Fruit fly (Drosophila melanogaster) whole organism, embryonic: ENCODE data around the gene CG43165.
A peak's percentile ranks its signal among the peaks of the same experiment; 100 is the strongest.

ENCODE experiments used
- B-H2 ChIP-seq: fragments of 200-800 bp; sonication (Bioruptor generic); optimal IDR thresholded peaks from 2 replicates; lab custom pipeline; 2018; ENCODE audit warnings: missing biosample characterization, mild to moderate bottlenecking, missing genetic modification characterization
- CG10366 ChIP-seq: fragments of 200-800 bp; sonication (Bioruptor generic); IDR thresholded peaks from 2 replicates; pipeline ENCODE4 v1.3.6; 2022; ENCODE audit warnings: missing biosample characterization, missing genetic modification characterization
- CG10462 ChIP-seq: fragments of 200-800 bp; sonication (Bioruptor generic); optimal IDR thresholded peaks from 2 replicates; lab custom pipeline; 2016; ENCODE audit warnings: missing biosample characterization, missing genetic modification characterization
- CG11398 ChIP-seq: fragments of 200-800 bp; sonication (Bioruptor generic); optimal IDR thresholded peaks from 2 replicates; lab custom pipeline; 2016; ENCODE audit warnings: missing biosample characterization, missing genetic modification characterization
- CG14014 ChIP-seq: fragments of 200-800 bp; sonication (Bioruptor generic); IDR thresholded peaks from 2 replicates; pipeline ENCODE4 v1.3.6; 2022; ENCODE audit warnings: missing biosample characterization, missing genetic modification characterization
- CG15011 ChIP-seq: fragments of 200-800 bp; sonication (Bioruptor generic); optimal IDR thresholded peaks from 3 replicates; lab custom pipeline; 2018; ENCODE audit warnings: missing biosample characterization, mild to moderate bottlenecking, missing genetic modification characterization
- CG1602 ChIP-seq: fragments of 200-800 bp; sonication (Bioruptor generic); optimal IDR thresholded peaks from 3 replicates; lab custom pipeline; 2016; ENCODE audit warnings: missing biosample characterization, missing genetic modification characterization
- CG30403 ChIP-seq: fragments of 200-800 bp; sonication (Bioruptor generic); optimal IDR thresholded peaks from 3 replicates; lab custom pipeline; 2016; ENCODE audit warnings: missing biosample characterization, missing genetic modification characterization
- CG32532 ChIP-seq: fragments of 200-800 bp; sonication (Bioruptor generic); IDR thresholded peaks from 2 replicates; pipeline ENCODE4 v1.3.6; 2022; ENCODE audit warnings: missing biosample characterization, missing genetic modification characterization
- CG34224 ChIP-seq: fragments of 200-800 bp; sonication (Bioruptor generic); IDR thresholded peaks from 3 replicates; pipeline ENCODE4 v1.3.6; 2022; ENCODE audit warnings: missing biosample characterization, missing genetic modification characterization; ENCODE audit not compliant: partially characterized antibody
- CG34422 ChIP-seq: fragments of 200-800 bp; sonication (Bioruptor generic); IDR thresholded peaks from 3 replicates; pipeline ENCODE4 v1.3.6; 2022; ENCODE audit warnings: missing biosample characterization, missing genetic modification characterization
- CG3726 ChIP-seq: fragments of 200-800 bp; sonication (Bioruptor generic); IDR thresholded peaks from 3 replicates; pipeline ENCODE4, ENCODE4 v1.3.6; 2022; ENCODE audit warnings: missing biosample characterization, missing genetic modification characterization
- CG3838 ChIP-seq: fragments of 200-800 bp; sonication (Bioruptor generic); optimal IDR thresholded peaks from 3 replicates; lab custom pipeline; 2016; ENCODE audit warnings: missing biosample characterization, missing genetic modification characterization
- CG3847 ChIP-seq: fragments of 200-800 bp; sonication (Bioruptor generic); IDR thresholded peaks from 2 replicates; pipeline ENCODE4 v1.3.6; 2022; ENCODE audit warnings: missing biosample characterization, missing genetic modification characterization
- CG4707 ChIP-seq: fragments of 200-800 bp; sonication (Bioruptor generic); optimal IDR thresholded peaks from 2 replicates; lab custom pipeline; 2018; ENCODE audit warnings: missing biosample characterization, mild to moderate bottlenecking, missing genetic modification characterization, moderate library complexity
- CG8359 ChIP-seq: fragments of 200-800 bp; sonication (Bioruptor generic); optimal IDR thresholded peaks from 2 replicates; lab custom pipeline; 2017; ENCODE audit warnings: missing biosample characterization, mild to moderate bottlenecking, missing genetic modification characterization, borderline replicate concordance
- CG9727 ChIP-seq: fragments of 200-800 bp; sonication (Bioruptor generic); optimal IDR thresholded peaks from 3 replicates; lab custom pipeline; 2017; ENCODE audit warnings: missing biosample characterization, mild to moderate bottlenecking, missing genetic modification characterization
- Chrac-16 ChIP-seq: fragments of 200-800 bp; sonication (Bioruptor generic); optimal IDR thresholded peaks from 3 replicates; lab custom pipeline; 2016; ENCODE audit warnings: missing biosample characterization, missing genetic modification characterization
- Dip3 ChIP-seq: fragments of 200-800 bp; sonication (Bioruptor generic); optimal IDR thresholded peaks from 3 replicates; lab custom pipeline; 2016; ENCODE audit warnings: missing biosample characterization, missing genetic modification characterization
- Doc3 ChIP-seq: fragments of 200-800 bp; sonication (Bioruptor generic); IDR thresholded peaks from 3 replicates; pipeline ENCODE4 v1.3.6; 2022; ENCODE audit warnings: missing biosample characterization, missing genetic modification characterization; ENCODE audit not compliant: partially characterized antibody
- Drgx ChIP-seq: fragments of 200-800 bp; sonication (Bioruptor generic); IDR thresholded peaks from 2 replicates; pipeline ENCODE4 v1.3.6; 2022; ENCODE audit warnings: missing biosample characterization, missing genetic modification characterization
- Fer1 ChIP-seq: fragments of 200-800 bp; sonication (Bioruptor generic); optimal IDR thresholded peaks from 2 replicates; lab custom pipeline; 2017; ENCODE audit warnings: missing biosample characterization, mild to moderate bottlenecking, missing genetic modification characterization
- Hr78 ChIP-seq, 2 experiments: fragments of 200-800 bp in 1 of 2; fragments of >200 bp in 1 of 2; sonication (Bioruptor generic) in 1 of 2; optimal IDR thresholded peaks; 2 replicates each; lab custom pipeline; 2017 to 2019; ENCODE audit warnings: missing biosample characterization in 2 of 2, missing genetic modification characterization in 2 of 2, mild to moderate bottlenecking in 1 of 2, moderate library complexity in 1 of 2
- Hsf ChIP-seq: fragments of 200-800 bp; sonication (Bioruptor generic); optimal IDR thresholded peaks from 3 replicates; lab custom pipeline; 2016; ENCODE audit warnings: missing biosample characterization, missing genetic modification characterization
- Mad ChIP-seq: fragments of 200-800 bp; sonication (Bioruptor generic); optimal IDR thresholded peaks from 2 replicates; lab custom pipeline; 2016; ENCODE audit warnings: missing biosample characterization, missing genetic modification characterization
- Ptx1 ChIP-seq: fragments of 200-800 bp; sonication (Bioruptor generic); IDR thresholded peaks from 2 replicates; pipeline ENCODE4 v1.3.6; 2022; ENCODE audit warnings: missing biosample characterization, missing genetic modification characterization
- Sox100B ChIP-seq: fragments of 200-800 bp; sonication (Bioruptor generic); optimal IDR thresholded peaks from 3 replicates; lab custom pipeline; 2018; ENCODE audit warnings: missing biosample characterization, mild to moderate bottlenecking, missing genetic modification characterization
- Trl ChIP-seq, 3 experiments: fragments of >200 bp in 2 of 3; fragments of 200-800 bp in 1 of 3; sonication (Bioruptor generic) in 1 of 3; optimal IDR thresholded peaks; 2 replicates in 1 of 3; 3 replicates in 2 of 3; lab custom pipeline; 2016 to 2017; ENCODE audit warnings: missing biosample characterization in 1 of 3, missing genetic modification characterization in 1 of 3
- Vsx1 ChIP-seq: fragments of 200-800 bp; sonication (Bioruptor generic); optimal IDR thresholded peaks from 2 replicates; lab custom pipeline; 2017; ENCODE audit warnings: missing biosample characterization, mild to moderate bottlenecking, missing genetic modification characterization, missing genetic modification reagents
- br ChIP-seq: fragments of >200 bp; optimal IDR thresholded peaks from 2 replicates; lab custom pipeline; 2017
- cato ChIP-seq: fragments of 200-800 bp; sonication (Bioruptor generic); optimal IDR thresholded peaks from 2 replicates; lab custom pipeline; 2016; ENCODE audit warnings: missing biosample characterization, missing genetic modification characterization, borderline replicate concordance
- disco-r ChIP-seq: fragments of 200-800 bp; sonication (Bioruptor generic); optimal IDR thresholded peaks from 2 replicates; lab custom pipeline; 2016; ENCODE audit warnings: missing biosample characterization, missing genetic modification characterization
- dmrt99B ChIP-seq: fragments of 200-800 bp; sonication (Bioruptor generic); optimal IDR thresholded peaks from 2 replicates; lab custom pipeline; 2018; ENCODE audit warnings: missing biosample characterization, mild to moderate bottlenecking, missing genetic modification characterization, moderate library complexity
- ewg ChIP-seq: fragments of 200-800 bp; sonication (Bioruptor generic); optimal IDR thresholded peaks from 3 replicates; lab custom pipeline; 2017; ENCODE audit warnings: mild to moderate bottlenecking, missing biosample characterization, missing genetic modification reagents, missing genetic modification characterization
- fd102C ChIP-seq: fragments of 200-800 bp; sonication (Bioruptor generic); optimal IDR thresholded peaks from 2 replicates; lab custom pipeline; 2018; ENCODE audit warnings: missing biosample characterization, mild to moderate bottlenecking, missing genetic modification characterization, moderate library complexity
- fd3F ChIP-seq: fragments of 200-800 bp; sonication (Bioruptor generic); optimal IDR thresholded peaks from 2 replicates; lab custom pipeline; 2018; ENCODE audit warnings: missing biosample characterization, mild to moderate bottlenecking, missing genetic modification characterization, moderate library complexity
- fd96Cb ChIP-seq: fragments of 200-800 bp; sonication (Bioruptor generic); optimal IDR thresholded peaks from 2 replicates; lab custom pipeline; 2018; ENCODE audit warnings: missing biosample characterization, mild to moderate bottlenecking, missing genetic modification characterization, moderate library complexity
- gsb-n ChIP-seq: fragments of 200-800 bp; sonication (Bioruptor generic); optimal IDR thresholded peaks from 3 replicates; lab custom pipeline; 2018; ENCODE audit warnings: missing biosample characterization, mild to moderate bottlenecking, missing genetic modification characterization
- kah ChIP-seq: fragments of 200-800 bp; sonication (Bioruptor generic); optimal IDR thresholded peaks from 2 replicates; lab custom pipeline; 2018; ENCODE audit warnings: missing biosample characterization, mild to moderate bottlenecking, missing genetic modification characterization
- luna ChIP-seq: fragments of 200-800 bp; sonication (Bioruptor generic); optimal IDR thresholded peaks from 2 replicates; lab custom pipeline; 2016; ENCODE audit warnings: missing biosample characterization, missing genetic modification characterization
- peb ChIP-seq: fragments of 200-800 bp; sonication (Bioruptor generic); IDR thresholded peaks from 2 replicates; pipeline ENCODE4 v1.3.6; 2022; ENCODE audit warnings: missing biosample characterization, missing genetic modification characterization
- pum ChIP-seq: fragments of 200-800 bp; sonication (Bioruptor generic); optimal IDR thresholded peaks from 2 replicates; lab custom pipeline; 2016; ENCODE audit warnings: missing biosample characterization, missing genetic modification characterization
- tin ChIP-seq: fragments of 200-800 bp; sonication (Bioruptor generic); optimal IDR thresholded peaks from 3 replicates; lab custom pipeline; 2016; ENCODE audit warnings: missing biosample characterization, missing genetic modification characterization
- trem ChIP-seq: fragments of 200-800 bp; optimal IDR thresholded peaks from 3 replicates; lab custom pipeline; 2019; ENCODE audit warnings: missing biosample characterization, mild to moderate bottlenecking, missing genetic modification characterization, moderate library complexity
- trh ChIP-seq: fragments of 200-800 bp; sonication (Bioruptor generic); optimal IDR thresholded peaks from 2 replicates; lab custom pipeline; 2016; ENCODE audit warnings: missing biosample characterization, missing genetic modification characterization
- tx ChIP-seq: fragments of 200-800 bp; sonication (Bioruptor generic); optimal IDR thresholded peaks from 2 replicates; lab custom pipeline; 2016; ENCODE audit warnings: missing biosample characterization, missing genetic modification characterization
- unpg ChIP-seq: fragments of 200-800 bp; sonication (Bioruptor generic); optimal IDR thresholded peaks from 3 replicates; lab custom pipeline; 2018; ENCODE audit warnings: missing biosample characterization, mild to moderate bottlenecking, missing genetic modification characterization, moderate library complexity
- vfl ChIP-seq: fragments of 200-800 bp; sonication (Bioruptor generic); optimal IDR thresholded peaks from 2 replicates; lab custom pipeline; 2016; ENCODE audit warnings: missing biosample characterization, missing genetic modification characterization
- zen2 ChIP-seq: fragments of 200-800 bp; sonication (Bioruptor generic); IDR thresholded peaks from 3 replicates; pipeline ENCODE4 v1.3.6; 2022; ENCODE audit warnings: missing biosample characterization, missing genetic modification characterization; ENCODE audit not compliant: partially characterized antibody
- zfh2 ChIP-seq: fragments of 200-800 bp; sonication (Bioruptor generic); optimal IDR thresholded peaks from 2 replicates; lab custom pipeline; 2016; ENCODE audit warnings: missing biosample characterization, missing genetic modification characterization

The CG43165 gene

DNA sequence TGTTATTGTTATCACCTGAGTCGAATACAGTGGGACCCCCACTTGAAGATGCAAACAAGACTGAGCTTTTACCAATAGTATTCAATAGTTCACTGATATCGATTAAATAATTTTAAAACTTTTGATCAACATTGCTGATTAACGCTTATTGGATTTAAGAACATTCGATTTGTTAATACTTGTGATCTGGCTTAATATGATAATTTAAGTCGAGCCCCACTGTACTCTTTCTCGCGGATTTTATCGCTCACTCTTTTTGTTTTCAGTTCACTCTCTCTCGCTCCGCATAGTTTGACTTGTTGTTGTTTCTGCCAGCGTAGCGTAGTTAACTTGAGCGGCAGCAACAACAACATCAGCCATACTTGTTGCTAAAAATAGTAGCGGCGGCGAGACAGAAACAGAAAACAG, 39.1 kb downstream of the CG43165 start (continued):
- peak; percentile 95 for TF ChIP-seq CG8359
- peak; percentile 69 for TF ChIP-seq fd102C
- TF ChIP-seq CG30403 (GFP tag; lab: Kevin White, UChicago), result peak; percentile 98
- TF ChIP-seq Hr78 (GFP tag; optimal IDR thresholded peaks at IDR 0.05; lab: Kevin White, UChicago), result peak in 1 of 2 experiments; percentile 93
- TF ChIP-seq Drgx, result peak; percentile 100
- peak; percentile 78 to 89 for TF ChIP-seq Trl (optimal IDR thresholded peaks at IDR 0.05; lab: Kevin White, UChicago)
- peak; percentile 98 for TF ChIP-seq Trl (GFP tag; optimal IDR thresholded peaks at IDR 0.05; lab: Kevin White, UChicago)
- TF ChIP-seq ewg, result peak; percentile 96
- TF ChIP-seq Ptx1 (GFP tag; lab: Robert Waterston, UW), result peak; percentile 98
- peak; percentile 98 for TF ChIP-seq CG3847 (GFP tag; lab: Robert Waterston, UW)
- TF ChIP-seq CG1602, result peak; percentile 96
- TF ChIP-seq B-H2 (GFP tag; lab: Kevin White, UChicago), result peak; percentile 99
- TF ChIP-seq CG11398 (GFP tag; lab: Kevin White, UChicago), result peak; percentile 97
- peak; percentile 99 for TF ChIP-seq Fer1 (GFP tag; lab: Kevin White, UChicago)
- peak; percentile 98 for TF ChIP-seq CG10366 (GFP tag; lab: Robert Waterston, UW)
- peak; percentile 4 for TF ChIP-seq kah (GFP tag; lab: Kevin White, UChicago)
- peak; percentile 98 for TF ChIP-seq CG34422 (GFP tag; lab: Robert Waterston, UW)
- TF ChIP-seq Dip3 (GFP tag; lab: Kevin White, UChicago), result peak; percentile 97
- peak; percentile 97 for TF ChIP-seq peb (GFP tag; lab: Robert Waterston, UW)
- no peak for TF ChIP-seq CG34224
- TF ChIP-seq tin, result peak; percentile 98
- TF ChIP-seq tx (GFP tag; lab: Kevin White, UChicago), result peak; percentile 98
- peak; percentile 97 for TF ChIP-seq CG15011 (GFP tag; lab: Kevin White, UChicago)
- TF ChIP-seq CG4707 (GFP tag; lab: Kevin White, UChicago), result peak; percentile 98
- peak; percentile 98 for TF ChIP-seq pum
- peak; percentile 95 for TF ChIP-seq vfl
- TF ChIP-seq trh (GFP tag; lab: Kevin White, UChicago), result peak; percentile 87
- peak; percentile 88 for TF ChIP-seq CG3838
- peak; percentile 98 for TF ChIP-seq Sox100B
- peak; percentile 98 for TF ChIP-seq fd96Cb (tag; lab: Kevin White, UChicago)
- TF ChIP-seq gsb-n (tag; lab: Kevin White, UChicago), result peak; percentile 98
- no peak for TF ChIP-seq br (lab: Kevin White, UChicago)
- TF ChIP-seq zfh2, result peak; percentile 98
- peak; percentile 94 for TF ChIP-seq Vsx1 (GFP tag; lab: Kevin White, UChicago)
- TF ChIP-seq Mad (GFP tag; lab: Kevin White, UChicago), result peak; percentile 94
- peak; percentile 94 for TF ChIP-seq cato
- peak; percentile 96 for TF ChIP-seq luna (GFP tag; lab: Kevin White, UChicago)
- TF ChIP-seq CG14014 (GFP tag; lab: Robert Waterston, UW), result peak; percentile 98
- peak; percentile 96 for TF ChIP-seq CG10462 (GFP tag; lab: Kevin White, UChicago)
- TF ChIP-seq dmrt99B, result peak; percentile 99
- peak; percentile 96 for TF ChIP-seq fd3F
- TF ChIP-seq disco-r (GFP tag; lab: Kevin White, UChicago), result peak; percentile 97
- peak; percentile 96 for TF ChIP-seq trem
- peak; percentile 98 for TF ChIP-seq CG9727 (GFP tag; lab: Kevin White, UChicago)
- peak; percentile 99 for TF ChIP-seq unpg
- TF ChIP-seq Doc3, result no peak
- peak; percentile 94 for TF ChIP-seq CG3726
- peak; percentile 98 for TF ChIP-seq Chrac-16 (GFP tag; lab: Kevin White, UChicago)
- TF ChIP-seq CG32532, result peak; percentile 99
- TF ChIP-seq Hsf (GFP tag; lab: Kevin White, UChicago), result peak; percentile 98
- TF ChIP-seq zen2, result no peak
